Fruit fly (Drosophila melanogaster) whole organism, prepupa: ENCODE data around the gene CG32554.

ENCODE experiments used
- Blimp-1 ChIP-seq: fragments of 200-800 bp; sonication (Bioruptor generic); optimal IDR thresholded peaks from 3 replicates; lab custom pipeline; 2017; ENCODE audit warnings: missing biosample characterization, missing genetic modification characterization, mild to moderate bottlenecking, moderate library complexity, missing genetic modification reagents
- fkh ChIP-seq: fragments of 200-800 bp; sonication (Bioruptor generic); optimal IDR thresholded peaks from 3 replicates; lab custom pipeline; 2017; ENCODE audit warnings: missing biosample characterization, mild to moderate bottlenecking, missing genetic modification characterization, moderate library complexity
- vri ChIP-seq: fragments of 200-800 bp; sonication (Bioruptor generic); optimal IDR thresholded peaks from 3 replicates; lab custom pipeline; 2016; ENCODE audit warnings: missing biosample characterization, mild to moderate bottlenecking, missing genetic modification characterization

DNA sequence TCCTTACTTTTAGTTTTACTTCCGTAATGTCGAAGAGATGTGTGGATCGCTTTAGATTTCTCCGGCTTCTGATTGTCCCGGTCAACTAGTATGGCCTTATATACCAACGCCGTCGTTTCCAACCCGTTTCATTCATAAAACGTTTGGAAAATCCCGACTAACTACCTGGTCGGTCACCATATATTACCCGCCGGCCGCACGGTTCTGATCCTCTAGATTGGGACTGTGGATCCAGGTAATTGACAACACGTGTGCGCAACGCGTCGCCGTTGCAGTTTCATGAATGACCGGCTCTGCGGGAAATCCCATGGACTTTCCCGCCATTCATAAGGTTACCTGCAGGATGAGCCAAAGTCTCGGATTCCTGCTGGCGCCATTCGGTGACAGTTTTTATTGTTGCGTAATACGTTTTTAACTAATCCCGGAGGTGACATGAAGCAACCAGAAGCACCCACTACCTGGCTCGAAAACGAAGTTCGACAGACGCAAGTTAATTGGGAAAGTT is 32.8 kb downstream of the CG32554 start, which contains the start of gene CG12986:
- no peak for TF ChIP-seq vri (GFP tag; lab: Kevin White, UChicago)
- no peak for TF ChIP-seq fkh (GFP tag; lab: Kevin White, UChicago)
- no peak for TF ChIP-seq Blimp-1 (GFP tag; lab: Kevin White, UChicago)
